Worm (Caenorhabditis elegans): ENCODE measurements around the gene akt-1.

- no peak for TF ChIP-seq lin-11 (tag; optimal IDR thresholded peaks at IDR 0.05)
- no peak for TF ChIP-seq ceh-22 (tag; optimal IDR thresholded peaks at IDR 0.05)
- no peak for TF ChIP-seq pag-3 (tag; optimal IDR thresholded peaks at IDR 0.05; ENCODE audit: borderline replicate concordance)
- TF ChIP-seq unc-55 (GFP tag; optimal IDR thresholded peaks at IDR 0.05), result no peak
- no peak for TF ChIP-seq ama-1 (optimal IDR thresholded peaks at IDR 0.05)
- no peak for TF ChIP-seq elt-2 (tag; optimal IDR thresholded peaks at IDR 0.05)
- TF ChIP-seq K09A11.1 (tag; optimal IDR thresholded peaks at IDR 0.05; ENCODE audit: insufficient read depth), result no peak
Observed at ce11 chrV:10204863-10205338, 43.8 kb upstream of the akt-1 start, which contains the start of the genes ZK856.19 and ZK856.11.
